Fruit fly (Drosophila melanogaster): Measurements from ENCODE around the gene Asciz.

The Asciz gene

dm6 chr3L:3148125-3149059 is 17.7 kb downstream of the Asciz start, which contains the start of the genes Usp5 and BtbVII (continued):
- TF ChIP-seq sob (GFP tag; IDR thresholded peaks at IDR 0.05) (peak; percentile 47), CG13424 (tag; optimal IDR thresholded peaks at IDR 0.05) (peak; percentile 64), HLH4C (GFP tag; IDR thresholded peaks at IDR 0.05; ENCODE audit: partially characterized antibody) (peak; percentile 93), abd-A (tag; optimal IDR thresholded peaks at IDR 0.05) (no peak), grn (GFP tag; optimal IDR thresholded peaks at IDR 0.05) (no peak), Nf-YC (tag; optimal IDR thresholded peaks at IDR 0.05) (peak; percentile 2), tup (GFP tag; optimal IDR thresholded peaks at IDR 0.05) (peak; percentile 49), Bteb2 (GFP tag; optimal IDR thresholded peaks at IDR 0.05) (peak; percentile 57), fru (optimal IDR thresholded peaks at IDR 0.05) (no peak), CG11093 (GFP tag; IDR thresholded peaks at IDR 0.05) (no peak), rib (GFP tag; IDR thresholded peaks at IDR 0.05) (peak; percentile 91), chn (GFP tag; optimal IDR thresholded peaks at IDR 0.05) (peak; percentile 87), slp2 (GFP tag; optimal IDR thresholded peaks at IDR 0.05) (peak; percentile 33), cato (GFP tag; optimal IDR thresholded peaks at IDR 0.05; ENCODE audit: borderline replicate concordance) (peak; percentile 27), br (optimal IDR thresholded peaks at IDR 0.05) (no peak), trem (tag; optimal IDR thresholded peaks at IDR 0.05) (peak; percentile 99), lola (GFP tag; optimal IDR thresholded peaks at IDR 0.05) (peak in 1 of 3 experiments; percentile 55), Lhr (GFP tag; optimal IDR thresholded peaks at IDR 0.05) (peak; percentile 72), tx (GFP tag; optimal IDR thresholded peaks at IDR 0.05) (peak; percentile 68), ERR (GFP tag; optimal IDR thresholded peaks at IDR 0.05) (peak; percentile 6), CG31224 (GFP tag; IDR thresholded peaks at IDR 0.05) (0 out of 2 replicates have a peak, but pooled peaks have one; percentile 10), CG1603 (tag; optimal IDR thresholded peaks at IDR 0.05) (peak; percentile 83), Camta (GFP tag; optimal IDR thresholded peaks at IDR 0.05) (peak; percentile 43), hb (GFP tag; IDR thresholded peaks at IDR 0.05; ENCODE audit: partially characterized antibody) (peak; percentile 91), CG5245 (GFP tag; optimal IDR thresholded peaks at IDR 0.05) (no peak), en (GFP tag; optimal IDR thresholded peaks at IDR 0.05) (no peak), CG32772 (GFP tag; IDR thresholded peaks at IDR 0.05) (peak; percentile 62), CG8765 (GFP tag; IDR thresholded peaks at IDR 0.05) (0 out of 2 replicates have a peak, but pooled peaks have one; percentile 54), Dad (GFP tag; optimal IDR thresholded peaks at IDR 0.05) (peak; percentile 14), CG8281 (tag; optimal IDR thresholded peaks at IDR 0.05) (no peak), BEAF-32 (GFP tag; optimal IDR thresholded peaks at IDR 0.05) (peak; percentile 95), CG7987 (GFP tag; optimal IDR thresholded peaks at IDR 0.05) (no peak), gce (GFP tag; IDR thresholded peaks at IDR 0.05) (no peak), CG9797 (GFP tag; optimal IDR thresholded peaks at IDR 0.05) (peak; percentile 81), Usf (GFP tag; optimal IDR thresholded peaks at IDR 0.05) (no peak), Asciz (GFP tag; optimal IDR thresholded peaks at IDR 0.05) (no peak), wdn (GFP tag; IDR thresholded peaks at IDR 0.05) (0 out of 2 replicates have a peak, but pooled peaks have one; percentile 16), chm (GFP tag; IDR thresholded peaks at IDR 0.05) (peak; percentile 36; the same call in 1 of the 2 replicates), Scr (GFP tag; IDR thresholded peaks at IDR 0.05; ENCODE audit: partially characterized antibody) (peak; percentile 99), CG4282 (GFP tag; optimal IDR thresholded peaks at IDR 0.05) (peak; percentile 20), sisA (GFP tag; IDR thresholded peaks at IDR 0.05) (peak; percentile 59), CG11723 (GFP tag; optimal IDR thresholded peaks at IDR 0.05) (no peak), CG6765 (GFP tag; optimal IDR thresholded peaks at IDR 0.05) (peak; percentile 27), Sin3A (optimal IDR thresholded peaks at IDR 0.05) (peak; percentile 90), mld (GFP tag; IDR thresholded peaks at IDR 0.05; ENCODE audit: partially characterized antibody) (peak; percentile 90), BtbVII (GFP tag; optimal IDR thresholded peaks at IDR 0.05) (peak; percentile 13), Max (GFP tag; optimal IDR thresholded peaks at IDR 0.05) (peak; percentile 43), eve (GFP tag; optimal IDR thresholded peaks at IDR 0.05) (no peak), Mad (GFP tag; optimal IDR thresholded peaks at IDR 0.05) (peak; percentile 66)
